Fruit fly (Drosophila melanogaster) whole organism, embryonic: ENCODE results near the gene CG5446.
A peak's percentile ranks its signal among the peaks of the same experiment; 100 is the strongest.

Source experiments
- Abd-B ChIP-seq: fragments of 200-800 bp; sonication (Bioruptor generic); optimal IDR thresholded peaks from 2 replicates; lab custom pipeline; 2018; ENCODE audit warnings: missing biosample characterization, mild to moderate bottlenecking, missing genetic modification characterization, moderate library complexity
- Ada2b ChIP-seq: fragments of 200-800 bp; sonication (Bioruptor generic); IDR thresholded peaks from 2 replicates; pipeline ENCODE4 v1.3.6; 2022; ENCODE audit warnings: missing biosample characterization, missing genetic modification characterization
- Bgb ChIP-seq: fragments of 200-800 bp; sonication (Bioruptor generic); IDR thresholded peaks from 2 replicates; pipeline ENCODE4 v1.3.6; 2022; ENCODE audit warnings: missing biosample characterization, missing genetic modification characterization; ENCODE audit not compliant: partially characterized antibody
- Bteb2 ChIP-seq: fragments of 200-800 bp; sonication (Bioruptor generic); optimal IDR thresholded peaks from 2 replicates; lab custom pipeline; 2016; ENCODE audit warnings: missing biosample characterization, missing genetic modification characterization
- CG10565 ChIP-seq: fragments of 200-800 bp; sonication (Bioruptor generic); optimal IDR thresholded peaks from 3 replicates; lab custom pipeline; 2016; ENCODE audit warnings: missing biosample characterization, mild to moderate bottlenecking, missing genetic modification characterization
- CG11504 ChIP-seq: fragments of 200-800 bp; sonication (Bioruptor generic); optimal IDR thresholded peaks from 3 replicates; lab custom pipeline; 2019; ENCODE audit warnings: missing biosample characterization, mild to moderate bottlenecking, missing genetic modification characterization, moderate library complexity
- CG11696 ChIP-seq: fragments of 200-800 bp; sonication (Bioruptor generic); IDR thresholded peaks from 2 replicates; pipeline ENCODE4 v1.3.6; 2022; ENCODE audit warnings: missing biosample characterization, missing genetic modification characterization
- CG13424 ChIP-seq: fragments of 200-800 bp; sonication (Bioruptor generic); optimal IDR thresholded peaks from 2 replicates; lab custom pipeline; 2019; ENCODE audit warnings: missing biosample characterization, mild to moderate bottlenecking, missing genetic modification characterization, moderate library complexity
- CG13894 ChIP-seq: fragments of 200-800 bp; sonication (Bioruptor generic); optimal IDR thresholded peaks from 3 replicates; lab custom pipeline; 2018; ENCODE audit warnings: missing biosample characterization, mild to moderate bottlenecking, missing genetic modification characterization, moderate library complexity
- CG14860 ChIP-seq: fragments of 200-800 bp; sonication (Bioruptor generic); IDR thresholded peaks from 3 replicates; pipeline ENCODE4 v1.3.6; 2022; ENCODE audit warnings: missing biosample characterization, missing genetic modification characterization; ENCODE audit not compliant: partially characterized antibody
- CG17359 ChIP-seq: fragments of 200-800 bp; sonication (Bioruptor generic); optimal IDR thresholded peaks from 3 replicates; lab custom pipeline; 2018; ENCODE audit warnings: missing biosample characterization, mild to moderate bottlenecking, missing genetic modification characterization, moderate library complexity
- CG17568 ChIP-seq: fragments of 200-800 bp; sonication (Bioruptor generic); optimal IDR thresholded peaks from 2 replicates; lab custom pipeline; 2018; ENCODE audit warnings: missing biosample characterization, mild to moderate bottlenecking, missing genetic modification characterization, moderate library complexity
- CG18619 ChIP-seq: fragments of 200-800 bp; sonication (Bioruptor generic); optimal IDR thresholded peaks from 3 replicates; lab custom pipeline; 2017; ENCODE audit warnings: missing biosample characterization, mild to moderate bottlenecking, missing genetic modification characterization
- CG2116 ChIP-seq: fragments of 200-800 bp; sonication (Bioruptor generic); optimal IDR thresholded peaks from 3 replicates; lab custom pipeline; 2018; ENCODE audit warnings: missing biosample characterization, mild to moderate bottlenecking, missing genetic modification characterization
- CG30020 ChIP-seq: fragments of 200-800 bp; optimal IDR thresholded peaks from 2 replicates; lab custom pipeline; 2019; ENCODE audit warnings: missing biosample characterization, mild to moderate bottlenecking, missing genetic modification characterization, moderate library complexity
- CG31441 ChIP-seq: fragments of 200-800 bp; sonication (Bioruptor generic); IDR thresholded peaks from 2 replicates; pipeline ENCODE4 v1.3.6; 2022; ENCODE audit warnings: missing biosample characterization, missing genetic modification characterization
- CG3281 ChIP-seq: fragments of 200-800 bp; sonication (Bioruptor generic); optimal IDR thresholded peaks from 3 replicates; lab custom pipeline; 2017; ENCODE audit warnings: missing biosample characterization, mild to moderate bottlenecking, missing genetic modification characterization
- CG4730 ChIP-seq: fragments of 200-800 bp; sonication (Bioruptor generic); IDR thresholded peaks from 2 replicates; pipeline ENCODE4 v1.3.6; 2022; ENCODE audit warnings: missing biosample characterization, missing genetic modification characterization
- CG8290 ChIP-seq, 3 experiments: fragments of 200-800 bp; sonication (Bioruptor generic); optimal IDR thresholded peaks; 2 replicates each; lab custom pipeline; 2016 to 2019; ENCODE audit warnings: missing biosample characterization in 3 of 3, missing genetic modification characterization in 3 of 3, mild to moderate bottlenecking in 2 of 3, moderate library complexity in 1 of 3
- D19B ChIP-seq: fragments of 200-800 bp; sonication (Bioruptor generic); optimal IDR thresholded peaks from 2 replicates; lab custom pipeline; 2017; ENCODE audit warnings: missing biosample characterization, mild to moderate bottlenecking, missing genetic modification characterization
- Dfd ChIP-seq, 2 experiments: fragments of >200 bp; optimal IDR thresholded peaks; 2 replicates each; lab custom pipeline; 2017; ENCODE audit warnings: missing biosample characterization in 2 of 2, missing genetic modification characterization in 2 of 2
- Eip74EF ChIP-seq, 2 experiments: fragments of 200-800 bp in 1 of 2; fragments of >200 bp in 1 of 2; sonication (Bioruptor generic) in 1 of 2; optimal IDR thresholded peaks; 2 replicates each; lab custom pipeline; 2017 to 2019; ENCODE audit warnings: missing biosample characterization in 2 of 2, missing genetic modification characterization in 2 of 2, mild to moderate bottlenecking in 1 of 2, moderate library complexity in 1 of 2
- Gsc ChIP-seq: fragments of 200-800 bp; sonication (Bioruptor generic); IDR thresholded peaks from 2 replicates; pipeline ENCODE4 v1.3.6; 2022; ENCODE audit warnings: missing biosample characterization, missing genetic modification characterization
- Hmx ChIP-seq: fragments of 200-800 bp; sonication (Bioruptor generic); optimal IDR thresholded peaks from 2 replicates; lab custom pipeline; 2016; ENCODE audit warnings: missing biosample characterization, missing genetic modification characterization
- Mes4 ChIP-seq: fragments of 200-800 bp; sonication (Bioruptor generic); optimal IDR thresholded peaks from 2 replicates; lab custom pipeline; 2016; ENCODE audit warnings: missing biosample characterization, missing genetic modification characterization
- Nf-YB ChIP-seq: fragments of 200-800 bp; sonication (Bioruptor generic); optimal IDR thresholded peaks from 3 replicates; lab custom pipeline; 2019; ENCODE audit warnings: missing biosample characterization, mild to moderate bottlenecking, missing genetic modification characterization, moderate library complexity
- Ravus ChIP-seq: fragments of 200-800 bp; sonication (Bioruptor generic); IDR thresholded peaks from 2 replicates; pipeline ENCODE4 v1.3.6; 2022; ENCODE audit warnings: missing biosample characterization, missing genetic modification characterization
- Stat92E ChIP-seq, 3 experiments: fragments of >200 bp in 2 of 3; fragments of 200-800 bp in 1 of 3; sonication (Bioruptor generic) in 1 of 3; optimal IDR thresholded peaks; 2 replicates each; lab custom pipeline; 2017 to 2019; ENCODE audit warnings: missing biosample characterization in 3 of 3, missing genetic modification characterization in 3 of 3, mild to moderate bottlenecking in 1 of 3, moderate library complexity in 1 of 3
- Tbp ChIP-seq: fragments of >200 bp; optimal IDR thresholded peaks from 2 replicates; lab custom pipeline; 2018; ENCODE audit warnings: missing biosample characterization, missing genetic modification characterization
- amos ChIP-seq: fragments of 200-800 bp; sonication (Bioruptor generic); IDR thresholded peaks from 2 replicates; pipeline ENCODE4 v1.3.6; 2022; ENCODE audit warnings: missing biosample characterization, missing genetic modification characterization; ENCODE audit not compliant: partially characterized antibody
- ase ChIP-seq: fragments of 200-800 bp; sonication (Bioruptor generic); IDR thresholded peaks from 3 replicates; pipeline ENCODE4 v1.3.6; 2022; ENCODE audit warnings: missing biosample characterization, missing genetic modification characterization
- cad ChIP-seq: fragments of >200 bp; optimal IDR thresholded peaks from 2 replicates; lab custom pipeline; 2017; ENCODE audit warnings: missing biosample characterization, missing genetic modification characterization
- dm ChIP-seq: fragments of 200-800 bp; sonication (Bioruptor generic); optimal IDR thresholded peaks from 3 replicates; lab custom pipeline; 2016; ENCODE audit warnings: missing biosample characterization, missing genetic modification characterization
- dmrt11E ChIP-seq: fragments of 200-800 bp; sonication (Bioruptor generic); optimal IDR thresholded peaks from 3 replicates; lab custom pipeline; 2018; ENCODE audit warnings: missing biosample characterization, mild to moderate bottlenecking, missing genetic modification characterization, moderate library complexity
- eve ChIP-seq, 2 experiments: fragments of >200 bp; optimal IDR thresholded peaks; 2 replicates each; lab custom pipeline; 2017; ENCODE audit warnings: missing biosample characterization in 2 of 2, missing genetic modification characterization in 2 of 2
- gsb-n ChIP-seq: fragments of 200-800 bp; sonication (Bioruptor generic); optimal IDR thresholded peaks from 3 replicates; lab custom pipeline; 2018; ENCODE audit warnings: missing biosample characterization, mild to moderate bottlenecking, missing genetic modification characterization
- hb ChIP-seq: fragments of 200-800 bp; sonication (Bioruptor generic); IDR thresholded peaks from 3 replicates; pipeline ENCODE4 v1.3.6; 2022; ENCODE audit warnings: missing biosample characterization, missing genetic modification characterization; ENCODE audit not compliant: partially characterized antibody
- klu ChIP-seq: fragments of 200-800 bp; sonication (Bioruptor generic); IDR thresholded peaks from 2 replicates; pipeline ENCODE4 v1.3.6; 2022; ENCODE audit warnings: missing biosample characterization, missing genetic modification characterization
- nerfin-1 ChIP-seq: fragments of 200-800 bp; sonication (Bioruptor generic); optimal IDR thresholded peaks from 3 replicates; lab custom pipeline; 2019; ENCODE audit warnings: missing biosample characterization, mild to moderate bottlenecking, missing genetic modification characterization, moderate library complexity
- peb ChIP-seq: fragments of 200-800 bp; sonication (Bioruptor generic); IDR thresholded peaks from 2 replicates; pipeline ENCODE4 v1.3.6; 2022; ENCODE audit warnings: missing biosample characterization, missing genetic modification characterization
- pita ChIP-seq: fragments of 200-800 bp; sonication (Bioruptor generic); optimal IDR thresholded peaks from 2 replicates; lab custom pipeline; 2017; ENCODE audit warnings: missing biosample characterization, mild to moderate bottlenecking, missing genetic modification characterization
- pnt ChIP-seq: fragments of 200-800 bp; sonication (Bioruptor generic); optimal IDR thresholded peaks from 3 replicates; lab custom pipeline; 2016; ENCODE audit warnings: missing biosample characterization, missing genetic modification characterization
- sd ChIP-seq: fragments of 200-800 bp; sonication (Bioruptor generic); optimal IDR thresholded peaks from 3 replicates; lab custom pipeline; 2018; ENCODE audit warnings: missing biosample characterization, mild to moderate bottlenecking, missing genetic modification characterization, moderate library complexity
- sim ChIP-seq: fragments of 200-800 bp; sonication (Bioruptor generic); IDR thresholded peaks from 2 replicates; pipeline ENCODE4 v1.3.6; 2022; ENCODE audit warnings: missing biosample characterization, missing genetic modification characterization
- sr ChIP-seq: fragments of 200-800 bp; sonication (Bioruptor generic); IDR thresholded peaks from 3 replicates; pipeline ENCODE4 v1.3.6; 2022; ENCODE audit warnings: missing biosample characterization, missing genetic modification characterization
- twi ChIP-seq: fragments of 200-800 bp; optimal IDR thresholded peaks from 2 replicates; lab custom pipeline; 2019; ENCODE audit warnings: missing biosample characterization, mild to moderate bottlenecking, missing genetic modification characterization, moderate library complexity
- unc-4 ChIP-seq: fragments of 200-800 bp; sonication (Bioruptor generic); IDR thresholded peaks from 2 replicates; pipeline ENCODE4 v1.3.6; 2022; ENCODE audit warnings: missing biosample characterization, missing genetic modification characterization; ENCODE audit not compliant: partially characterized antibody
- zen ChIP-seq: fragments of 200-800 bp; sonication (Bioruptor generic); optimal IDR thresholded peaks from 3 replicates; lab custom pipeline; 2018; ENCODE audit warnings: missing biosample characterization, mild to moderate bottlenecking, missing genetic modification characterization, moderate library complexity

The CG5446 gene

DNA sequence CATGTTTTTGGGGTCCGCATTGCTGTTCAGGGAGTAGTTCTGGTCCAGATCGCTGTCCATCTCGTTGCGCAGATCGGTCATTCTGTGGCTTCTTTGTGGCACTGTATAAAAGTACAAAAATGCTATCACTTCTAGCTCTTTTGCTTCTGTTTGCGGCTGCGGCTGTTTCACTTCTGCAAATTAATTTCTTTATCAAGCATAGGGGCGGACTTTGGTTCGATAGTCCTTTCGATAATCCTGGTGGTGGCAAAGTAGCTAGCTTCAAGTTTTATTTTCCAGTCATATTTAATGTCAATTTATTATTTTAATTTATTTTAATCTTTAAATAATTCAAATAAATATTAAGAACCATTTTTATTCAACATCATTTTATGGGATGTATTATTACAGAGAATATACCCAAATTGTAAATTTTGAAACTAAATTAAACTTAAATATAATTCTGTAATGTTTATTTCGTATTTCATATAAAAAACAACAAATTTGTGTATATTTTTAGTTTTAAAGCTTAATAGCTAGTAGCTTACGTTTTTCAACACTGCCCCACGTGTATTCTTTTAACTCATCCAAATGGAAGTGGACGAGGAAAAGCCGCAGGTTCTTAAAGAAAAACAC, at the start of gene CG5446, which contains the start of gene Trm1 (continued):
- TF ChIP-seq klu (no peak; the same call in 1 of the 2 replicates), CG17359 (tag; lab: Kevin White, UChicago) (peak; percentile 69), Nf-YB (GFP tag; lab: Kevin White, UChicago) (peak; percentile 62), CG11504 (tag; lab: Kevin White, UChicago) (peak; percentile 81), Gsc (GFP tag; lab: Robert Waterston, UW) (no peak), Abd-B (GFP tag; lab: Kevin White, UChicago) (peak; percentile 44), pita (GFP tag; lab: Kevin White, UChicago) (no peak), eve (GFP tag; optimal IDR thresholded peaks at IDR 0.05; lab: Kevin White, UChicago) (no peak), CG14860 (GFP tag; lab: Robert Waterston, UW) (no peak), Hmx (GFP tag; lab: Kevin White, UChicago) (no peak), Dfd (GFP tag; optimal IDR thresholded peaks at IDR 0.05; lab: Kevin White, UChicago) (no peak), Ravus (no peak), Ada2b (GFP tag; lab: Robert Waterston, UW) (no peak), ase (GFP tag; lab: Robert Waterston, UW) (0 out of 3 replicates have a peak, but pooled peaks have one; percentile 43), sd (tag; lab: Kevin White, UChicago) (peak; percentile 25), CG13894 (tag; lab: Kevin White, UChicago) (peak; percentile 47), CG10565 (GFP tag; lab: Kevin White, UChicago) (no peak), amos (GFP tag; lab: Robert Waterston, UW) (no peak; the same call in 1 of the 2 replicates), cad (GFP tag; lab: Kevin White, UChicago) (no peak), CG11696 (GFP tag; lab: Robert Waterston, UW) (no peak), CG30020 (tag; lab: Kevin White, UChicago) (peak; percentile 81), peb (GFP tag; lab: Robert Waterston, UW) (no peak), sr (GFP tag; lab: Robert Waterston, UW) (no peak), Eip74EF (GFP tag; optimal IDR thresholded peaks at IDR 0.05; lab: Kevin White, UChicago) (peak in 1 of 2 experiments; percentile 66), dm (peak; percentile 34), Bteb2 (no peak), CG3281 (peak; percentile 77), CG17568 (GFP tag; lab: Kevin White, UChicago) (peak; percentile 26), Tbp (GFP tag; lab: Kevin White, UChicago) (no peak), Bgb (peak; percentile 32; the same call in 1 of the 2 replicates), unc-4 (peak; percentile 13; the same call in 1 of the 2 replicates), nerfin-1 (tag; lab: Kevin White, UChicago) (peak; percentile 53), dmrt11E (tag; lab: Kevin White, UChicago) (peak; percentile 76), CG8290 (GFP tag; optimal IDR thresholded peaks at IDR 0.05; lab: Kevin White, UChicago) (peak; percentile 32), CG8290 (tag; optimal IDR thresholded peaks at IDR 0.05; lab: Kevin White, UChicago) (no peak), pnt (no peak), CG18619 (GFP tag; lab: Kevin White, UChicago) (peak; percentile 62), gsb-n (peak; percentile 81), twi (tag; lab: Kevin White, UChicago) (peak; percentile 54), Mes4 (GFP tag; lab: Kevin White, UChicago) (no peak), CG13424 (peak; percentile 86), zen (tag; lab: Kevin White, UChicago) (no peak), Stat92E (GFP tag; optimal IDR thresholded peaks at IDR 0.05; lab: Kevin White, UChicago) (no peak), D19B (GFP tag; lab: Kevin White, UChicago) (peak; percentile 16), sim (GFP tag; lab: Robert Waterston, UW) (no peak), CG4730 (GFP tag; lab: Robert Waterston, UW) (peak; percentile 41; the same call in 1 of the 2 replicates), hb (GFP tag; lab: Robert Waterston, UW) (no peak), CG2116 (GFP tag; lab: Kevin White, UChicago) (peak; percentile 56), CG31441 (peak; percentile 84)
